Fruit fly (Drosophila melanogaster) whole organism, prepupa: ENCODE measurements around the gene CG43402.

Source experiments
- Blimp-1 ChIP-seq: fragments of 200-800 bp; sonication (Bioruptor generic); optimal IDR thresholded peaks from 3 replicates; lab custom pipeline; 2017; ENCODE audit warnings: missing biosample characterization, missing genetic modification characterization, mild to moderate bottlenecking, moderate library complexity, missing genetic modification reagents
- CG10631 ChIP-seq: fragments of 200-800 bp; sonication (Bioruptor generic); optimal IDR thresholded peaks from 2 replicates; lab custom pipeline; 2016; ENCODE audit warnings: missing biosample characterization, missing genetic modification characterization
- CG10669 ChIP-seq: fragments of 200-800 bp; sonication (Bioruptor generic); optimal IDR thresholded peaks from 3 replicates; lab custom pipeline; 2018; ENCODE audit warnings: missing biosample characterization, mild to moderate bottlenecking, missing genetic modification characterization, moderate library complexity
- CG11294 ChIP-seq: fragments of 200-800 bp; sonication (Bioruptor generic); IDR thresholded peaks from 2 replicates; pipeline ENCODE4 v1.3.6; 2022; ENCODE audit warnings: missing biosample characterization, missing genetic modification characterization
- CG11762 ChIP-seq: fragments of 200-800 bp; sonication (Bioruptor generic); optimal IDR thresholded peaks from 3 replicates; lab custom pipeline; 2016; ENCODE audit warnings: missing biosample characterization, missing genetic modification characterization; ENCODE audit not compliant: insufficient read depth
- CG15336 ChIP-seq: fragments of 200-800 bp; sonication (Bioruptor generic); IDR thresholded peaks from 2 replicates; pipeline ENCODE4 v1.3.6; 2022; ENCODE audit warnings: missing biosample characterization, missing genetic modification characterization
- CG1621 ChIP-seq: fragments of 200-800 bp; sonication (Bioruptor generic); optimal IDR thresholded peaks from 3 replicates; lab custom pipeline; 2018; ENCODE audit warnings: missing biosample characterization, mild to moderate bottlenecking, missing genetic modification characterization
- CG16779 ChIP-seq: fragments of 200-800 bp; sonication (Bioruptor generic); optimal IDR thresholded peaks from 3 replicates; lab custom pipeline; 2017; ENCODE audit warnings: missing biosample characterization, mild to moderate bottlenecking, missing genetic modification characterization
- CG3032 ChIP-seq: fragments of 200-800 bp; optimal IDR thresholded peaks from 2 replicates; lab custom pipeline; 2019; ENCODE audit warnings: missing biosample characterization, mild to moderate bottlenecking, missing genetic modification characterization, moderate library complexity
- CG32006 ChIP-seq: fragments of 200-800 bp; sonication (Bioruptor generic); optimal IDR thresholded peaks from 3 replicates; lab custom pipeline; 2017; ENCODE audit warnings: missing biosample characterization, mild to moderate bottlenecking, missing genetic modification characterization
- CG34406 ChIP-seq: fragments of 200-800 bp; sonication (Bioruptor generic); optimal IDR thresholded peaks from 3 replicates; lab custom pipeline; 2016; ENCODE audit warnings: missing biosample characterization, missing genetic modification characterization
- CG3919 ChIP-seq: fragments of 200-800 bp; sonication (Bioruptor generic); optimal IDR thresholded peaks from 3 replicates; lab custom pipeline; 2016; ENCODE audit warnings: missing biosample characterization, missing genetic modification characterization
- CG4318 ChIP-seq: fragments of 200-800 bp; sonication (Bioruptor generic); optimal IDR thresholded peaks from 3 replicates; lab custom pipeline; 2017; ENCODE audit warnings: missing biosample characterization, mild to moderate bottlenecking, missing genetic modification characterization
- CG6163 ChIP-seq: fragments of 200-800 bp; sonication (Bioruptor generic); IDR thresholded peaks from 3 replicates; pipeline ENCODE4 v1.3.6; 2022; ENCODE audit warnings: missing biosample characterization, missing genetic modification characterization
- CG6276 ChIP-seq: fragments of 200-800 bp; sonication (Bioruptor generic); optimal IDR thresholded peaks from 2 replicates; lab custom pipeline; 2017; ENCODE audit warnings: missing biosample characterization, mild to moderate bottlenecking, missing genetic modification characterization
- CG6792 ChIP-seq: fragments of 200-800 bp; sonication (Bioruptor generic); optimal IDR thresholded peaks from 3 replicates; lab custom pipeline; 2016; ENCODE audit warnings: missing biosample characterization, missing genetic modification characterization
- CG6808 ChIP-seq: fragments of 200-800 bp; sonication (Bioruptor generic); optimal IDR thresholded peaks from 3 replicates; lab custom pipeline; 2017; ENCODE audit warnings: missing biosample characterization, missing genetic modification characterization, mild to moderate bottlenecking, moderate library complexity, missing genetic modification reagents
- CG7368 ChIP-seq: fragments of 200-800 bp; sonication (Bioruptor generic); optimal IDR thresholded peaks from 3 replicates; lab custom pipeline; 2016; ENCODE audit warnings: missing biosample characterization, missing genetic modification characterization
- CG8119 ChIP-seq: fragments of 200-800 bp; sonication (Bioruptor generic); IDR thresholded peaks from 3 replicates; pipeline ENCODE4 v1.3.6; 2022; ENCODE audit warnings: missing biosample characterization, missing genetic modification characterization
- CG9139 ChIP-seq: fragments of 200-800 bp; sonication (Bioruptor generic); optimal IDR thresholded peaks from 3 replicates; lab custom pipeline; 2017; ENCODE audit warnings: missing biosample characterization, mild to moderate bottlenecking, missing genetic modification characterization
- Eip75B ChIP-seq: fragments of 200-800 bp; sonication (Bioruptor generic); optimal IDR thresholded peaks from 3 replicates; lab custom pipeline; 2016; ENCODE audit warnings: missing biosample characterization, missing genetic modification characterization
- Eip78C ChIP-seq: fragments of 200-800 bp; sonication (Bioruptor generic); peaks from one replicate; lab custom pipeline; 2016; ENCODE audit warnings: missing biosample characterization, missing genetic modification characterization
- Eip93F ChIP-seq: fragments of 200-800 bp; sonication (Bioruptor generic); optimal IDR thresholded peaks from 2 replicates; lab custom pipeline; 2016; ENCODE audit warnings: missing biosample characterization, mild to moderate bottlenecking, missing genetic modification characterization
- Ets21C ChIP-seq: fragments of 200-800 bp; sonication (Bioruptor generic); optimal IDR thresholded peaks from 3 replicates; lab custom pipeline; 2016; ENCODE audit warnings: missing biosample characterization, missing genetic modification characterization
- Ets96B ChIP-seq: fragments of 200-800 bp; optimal IDR thresholded peaks from 2 replicates; lab custom pipeline; 2019; ENCODE audit warnings: missing biosample characterization, mild to moderate bottlenecking, missing genetic modification characterization, moderate library complexity
- Gug ChIP-seq: fragments of 200-800 bp; sonication (Bioruptor generic); IDR thresholded peaks from 2 replicates; pipeline ENCODE4 v1.3.6; 2022; ENCODE audit warnings: missing biosample characterization, missing genetic modification characterization
- Hr39 ChIP-seq: fragments of 200-800 bp; sonication (Bioruptor generic); optimal IDR thresholded peaks from 2 replicates; lab custom pipeline; 2016; ENCODE audit warnings: missing biosample characterization, missing genetic modification characterization
- Met ChIP-seq: fragments of 200-800 bp; sonication (Bioruptor generic); optimal IDR thresholded peaks from 3 replicates; lab custom pipeline; 2016; ENCODE audit warnings: missing biosample characterization, missing genetic modification characterization
- OdsH ChIP-seq: fragments of 200-800 bp; sonication (Bioruptor generic); optimal IDR thresholded peaks from 3 replicates; lab custom pipeline; 2016; ENCODE audit warnings: missing biosample characterization, missing genetic modification characterization
- Smox ChIP-seq: fragments of 200-800 bp; sonication (Bioruptor generic); optimal IDR thresholded peaks from 3 replicates; lab custom pipeline; 2016; ENCODE audit warnings: missing biosample characterization, missing genetic modification characterization
- Sox102F ChIP-seq: fragments of 200-800 bp; sonication (Bioruptor generic); optimal IDR thresholded peaks from 2 replicates; lab custom pipeline; 2016; ENCODE audit warnings: missing biosample characterization, mild to moderate bottlenecking, missing genetic modification characterization
- Sox14 ChIP-seq: fragments of 200-800 bp; sonication (Bioruptor generic); optimal IDR thresholded peaks from 3 replicates; lab custom pipeline; 2016; ENCODE audit warnings: missing biosample characterization, missing genetic modification characterization
- Sox15 ChIP-seq: fragments of 200-800 bp; sonication (Bioruptor generic); optimal IDR thresholded peaks from 3 replicates; lab custom pipeline; 2016; ENCODE audit warnings: missing biosample characterization, missing genetic modification characterization
- achi ChIP-seq: fragments of 200-800 bp; sonication (Bioruptor generic); optimal IDR thresholded peaks from 3 replicates; lab custom pipeline; 2016; ENCODE audit warnings: missing biosample characterization, missing genetic modification characterization
- acj6 ChIP-seq: fragments of 200-800 bp; sonication (Bioruptor generic); optimal IDR thresholded peaks from 3 replicates; lab custom pipeline; 2016; ENCODE audit warnings: missing biosample characterization, missing genetic modification characterization
- cyc ChIP-seq: fragments of 200-800 bp; sonication (Bioruptor generic); optimal IDR thresholded peaks from 3 replicates; lab custom pipeline; 2016; ENCODE audit warnings: missing biosample characterization, missing genetic modification characterization
- dac ChIP-seq: fragments of 200-800 bp; sonication (Bioruptor generic); optimal IDR thresholded peaks from 2 replicates; lab custom pipeline; 2017; ENCODE audit warnings: missing biosample characterization, mild to moderate bottlenecking, missing genetic modification characterization
- dsx ChIP-seq: fragments of 200-800 bp; optimal IDR thresholded peaks from 3 replicates; lab custom pipeline; 2019; ENCODE audit warnings: missing biosample characterization, mild to moderate bottlenecking, missing genetic modification characterization, moderate library complexity; ENCODE audit not compliant: poor library complexity, severe bottlenecking
- eg ChIP-seq: fragments of 200-800 bp; sonication (Bioruptor generic); IDR thresholded peaks from 3 replicates; pipeline ENCODE4 v1.3.6; 2022; ENCODE audit warnings: missing biosample characterization, missing genetic modification characterization
- esn ChIP-seq: fragments of 200-800 bp; sonication (Bioruptor generic); optimal IDR thresholded peaks from 2 replicates; lab custom pipeline; 2016; ENCODE audit warnings: missing biosample characterization, mild to moderate bottlenecking, missing genetic modification characterization, moderate library complexity
- fd59A ChIP-seq: fragments of 200-800 bp; sonication (Bioruptor generic); optimal IDR thresholded peaks from 2 replicates; lab custom pipeline; 2017; ENCODE audit warnings: missing biosample characterization, mild to moderate bottlenecking, missing genetic modification characterization, missing genetic modification reagents
- fd85E ChIP-seq: fragments of 200-800 bp; sonication (Bioruptor generic); optimal IDR thresholded peaks from 3 replicates; lab custom pipeline; 2016; ENCODE audit warnings: missing biosample characterization, missing genetic modification characterization
- lz ChIP-seq: fragments of 200-800 bp; sonication (Bioruptor generic); optimal IDR thresholded peaks from 3 replicates; lab custom pipeline; 2016; ENCODE audit warnings: missing biosample characterization, missing genetic modification characterization
- salr ChIP-seq, 2 experiments: fragments of 200-800 bp; sonication (Bioruptor generic); optimal IDR thresholded peaks; 3 replicates each; lab custom pipeline; 2016 to 2018; ENCODE audit warnings: missing biosample characterization in 2 of 2, missing genetic modification characterization in 2 of 2, mild to moderate bottlenecking in 1 of 2
- ss ChIP-seq, 2 experiments: fragments of 200-800 bp; sonication (Bioruptor generic); optimal IDR thresholded peaks; 2 replicates in 1 of 2; 3 replicates in 1 of 2; lab custom pipeline; 2017 to 2018; ENCODE audit warnings: mild to moderate bottlenecking in 2 of 2, missing biosample characterization in 2 of 2, missing genetic modification characterization in 2 of 2, moderate library complexity in 1 of 2
- svp ChIP-seq: fragments of 200-800 bp; sonication (Bioruptor generic); peaks from one replicate; lab custom pipeline; 2016; ENCODE audit warnings: missing biosample characterization, missing genetic modification characterization
- topi ChIP-seq: fragments of 200-800 bp; sonication (Bioruptor generic); optimal IDR thresholded peaks from 3 replicates; lab custom pipeline; 2016; ENCODE audit warnings: missing biosample characterization, missing genetic modification characterization
- vri ChIP-seq: fragments of 200-800 bp; sonication (Bioruptor generic); optimal IDR thresholded peaks from 3 replicates; lab custom pipeline; 2016; ENCODE audit warnings: missing biosample characterization, mild to moderate bottlenecking, missing genetic modification characterization

The CG43402 gene

dm6 chr2L:1473427-1473826, 31.0 kb downstream of the CG43402 start (continued):
- no peak for TF ChIP-seq CG6276
- peak; percentile 46 for TF ChIP-seq CG34406
- no peak for TF ChIP-seq CG15336
- TF ChIP-seq CG6808 (GFP tag; lab: Kevin White, UChicago): peak; percentile 7
- TF ChIP-seq esn (GFP tag; lab: Kevin White, UChicago): peak; percentile 77
- peak; percentile 39 for TF ChIP-seq Eip75B (GFP tag; lab: Kevin White, UChicago)
- TF ChIP-seq CG4318 (GFP tag; lab: Kevin White, UChicago): no peak
- peak; percentile 76 for TF ChIP-seq Ets21C (GFP tag; lab: Kevin White, UChicago)
- TF ChIP-seq Sox14 (GFP tag; lab: Kevin White, UChicago): peak; percentile 52
- peak; percentile 78 for TF ChIP-seq Hr39 (GFP tag; lab: Kevin White, UChicago)
- peak; percentile 32 for TF ChIP-seq CG3032
- no peak for TF ChIP-seq eg (GFP tag; lab: Robert Waterston, UW)
- TF ChIP-seq achi (GFP tag; lab: Kevin White, UChicago): peak; percentile 32
- TF ChIP-seq vri: peak; percentile 68
- peak; percentile 47 for TF ChIP-seq CG7368
- peak; percentile 36 for TF ChIP-seq Blimp-1 (GFP tag; lab: Kevin White, UChicago)
- TF ChIP-seq Sox102F (GFP tag; lab: Kevin White, UChicago): peak; percentile 72
- TF ChIP-seq Met (GFP tag; lab: Kevin White, UChicago): peak; percentile 82
- peak; percentile 39 for TF ChIP-seq fd59A (GFP tag; lab: Kevin White, UChicago)
- no peak for TF ChIP-seq Gug (GFP tag; lab: Robert Waterston, UW)
- TF ChIP-seq dac (GFP tag; lab: Kevin White, UChicago): no peak
- peak; percentile 37 for TF ChIP-seq CG10631 (GFP tag; lab: Kevin White, UChicago)
- peak; percentile 78 for TF ChIP-seq cyc
- TF ChIP-seq lz (GFP tag; lab: Kevin White, UChicago): peak; percentile 70
- TF ChIP-seq dsx (GFP tag; lab: Kevin White, UChicago): peak; percentile 5
- no peak for TF ChIP-seq CG9139 (GFP tag; lab: Kevin White, UChicago)
- TF ChIP-seq ss (GFP tag; optimal IDR thresholded peaks at IDR 0.05; lab: Kevin White, UChicago): peak in 1 of 2 experiments; percentile 23
- peak; percentile 78 for TF ChIP-seq Eip78C (GFP tag; lab: Kevin White, UChicago)
- no peak for TF ChIP-seq CG16779 (tag; lab: Kevin White, UChicago)
- peak; percentile 38 for TF ChIP-seq CG10669 (GFP tag; lab: Kevin White, UChicago)
- peak; percentile 29 for TF ChIP-seq Ets96B (tag; lab: Kevin White, UChicago)

DNA sequence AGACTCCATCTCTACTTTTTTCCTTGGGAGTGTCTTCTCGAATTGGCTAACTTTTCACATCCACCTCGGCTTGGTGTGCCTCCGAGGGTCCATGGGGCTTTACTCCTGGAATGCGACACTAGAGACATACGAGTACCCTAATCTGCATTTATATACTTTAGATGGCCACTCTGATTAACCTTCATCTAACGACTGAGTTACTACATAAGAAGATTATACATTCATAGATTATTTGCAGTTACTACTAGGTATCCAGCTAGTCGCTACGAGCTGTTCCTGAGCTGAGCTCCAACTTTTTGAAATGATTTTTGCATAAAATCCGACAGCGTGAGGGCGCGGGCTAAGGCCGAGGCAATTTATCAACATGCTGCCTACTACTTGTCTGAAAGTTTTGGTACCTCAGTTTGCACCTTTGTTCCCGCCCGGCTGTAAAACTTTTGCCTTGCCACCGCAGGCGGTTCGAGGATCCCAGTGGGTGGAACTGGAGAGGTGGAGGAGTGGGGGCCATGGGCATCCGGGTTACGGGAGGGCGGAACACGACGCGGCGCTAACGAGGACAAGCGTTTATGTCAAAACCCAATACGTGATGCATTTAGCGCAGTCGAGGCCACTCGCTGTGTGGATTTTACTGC, 34.6 kb downstream of the CG43402 start:
- TF ChIP-seq CG11762 (GFP tag; lab: Kevin White, UChicago) (no peak), CG10631 (GFP tag; lab: Kevin White, UChicago) (peak; percentile 18), Hr39 (GFP tag; lab: Kevin White, UChicago) (peak; percentile 23), salr (GFP tag; optimal IDR thresholded peaks at IDR 0.05; lab: Kevin White, UChicago) (no peak), Eip93F (GFP tag; lab: Kevin White, UChicago) (no peak), CG1621 (tag; lab: Kevin White, UChicago) (no peak), Sox15 (GFP tag; lab: Kevin White, UChicago) (no peak), Met (GFP tag; lab: Kevin White, UChicago) (peak; percentile 52), CG6808 (GFP tag; lab: Kevin White, UChicago) (no peak), svp (GFP tag; lab: Kevin White, UChicago) (peak; percentile 77), CG10669 (GFP tag; lab: Kevin White, UChicago) (no peak), CG6163 (GFP tag; lab: Robert Waterston, UW) (no peak), OdsH (peak; percentile 13), CG6792 (GFP tag; lab: Kevin White, UChicago) (peak; percentile 14), topi (GFP tag; lab: Kevin White, UChicago) (peak; percentile 57), CG8119 (GFP tag; lab: Robert Waterston, UW) (no peak), acj6 (GFP tag; lab: Kevin White, UChicago) (peak; percentile 10), Gug (GFP tag; lab: Robert Waterston, UW) (no peak), Sox14 (GFP tag; lab: Kevin White, UChicago) (peak; percentile 31), cyc (no peak), Sox102F (GFP tag; lab: Kevin White, UChicago) (peak; percentile 55), CG3919 (GFP tag; lab: Kevin White, UChicago) (no peak), CG11294 (GFP tag; lab: Robert Waterston, UW) (no peak), achi (GFP tag; lab: Kevin White, UChicago) (peak; percentile 37), fd85E (GFP tag; lab: Kevin White, UChicago) (no peak), CG15336 (no peak), Smox (GFP tag; lab: Kevin White, UChicago) (peak; percentile 3), CG3032 (no peak), CG4318 (GFP tag; lab: Kevin White, UChicago) (no peak), CG32006 (GFP tag; lab: Kevin White, UChicago) (peak; percentile 27)
